Fruit fly (Drosophila melanogaster) whole organism, embryonic: ENCODE data around the gene CG1738.
A peak's percentile ranks its signal among the peaks of the same experiment; 100 is the strongest.

Experiments
- CG8765 ChIP-seq: fragments of 200-800 bp; sonication (Bioruptor generic); IDR thresholded peaks from 2 replicates; pipeline ENCODE4 v1.3.6; 2022; ENCODE audit warnings: missing biosample characterization, missing genetic modification characterization
- Rfx ChIP-seq: fragments of 200-800 bp; sonication (Bioruptor generic); IDR thresholded peaks from 2 replicates; pipeline ENCODE4 v1.3.6; 2022; ENCODE audit warnings: missing biosample characterization, missing genetic modification characterization
- Sin3A ChIP-seq: fragments of >200 bp; optimal IDR thresholded peaks from 2 replicates; lab custom pipeline; 2018
- chif ChIP-seq, 2 experiments: fragments of 200-800 bp; sonication (Bioruptor generic); optimal IDR thresholded peaks; 3 replicates each; lab custom pipeline; 2016; ENCODE audit warnings: missing biosample characterization in 2 of 2, missing genetic modification characterization in 2 of 2
- ken ChIP-seq: fragments of 200-800 bp; sonication (Bioruptor generic); IDR thresholded peaks from 3 replicates; pipeline ENCODE4 v1.3.6; 2022; ENCODE audit warnings: missing biosample characterization, missing genetic modification characterization
- oc ChIP-seq: fragments of 200-800 bp; sonication (Bioruptor generic); optimal IDR thresholded peaks from 2 replicates; lab custom pipeline; 2018; ENCODE audit warnings: missing biosample characterization, mild to moderate bottlenecking, missing genetic modification characterization, moderate library complexity
- pan ChIP-seq, 4 experiments: fragments of >200 bp in 3 of 4; fragments of 200-800 bp in 1 of 4; sonication (Bioruptor generic) in 1 of 4; optimal IDR thresholded peaks in 3 of 4; IDR thresholded peaks in 1 of 4; 2 replicates each; pipeline versions ENCODE4 v1.3.6 to Lab custom; 2017 to 2022; ENCODE audit warnings: missing biosample characterization in 2 of 4, missing genetic modification characterization in 2 of 4, mixed read lengths in 1 of 4
- tna ChIP-seq: fragments of 200-800 bp; sonication (Bioruptor generic); IDR thresholded peaks from 2 replicates; pipeline ENCODE4 v1.3.6; 2022; ENCODE audit warnings: missing biosample characterization, missing genetic modification characterization; ENCODE audit not compliant: partially characterized antibody

DNA sequence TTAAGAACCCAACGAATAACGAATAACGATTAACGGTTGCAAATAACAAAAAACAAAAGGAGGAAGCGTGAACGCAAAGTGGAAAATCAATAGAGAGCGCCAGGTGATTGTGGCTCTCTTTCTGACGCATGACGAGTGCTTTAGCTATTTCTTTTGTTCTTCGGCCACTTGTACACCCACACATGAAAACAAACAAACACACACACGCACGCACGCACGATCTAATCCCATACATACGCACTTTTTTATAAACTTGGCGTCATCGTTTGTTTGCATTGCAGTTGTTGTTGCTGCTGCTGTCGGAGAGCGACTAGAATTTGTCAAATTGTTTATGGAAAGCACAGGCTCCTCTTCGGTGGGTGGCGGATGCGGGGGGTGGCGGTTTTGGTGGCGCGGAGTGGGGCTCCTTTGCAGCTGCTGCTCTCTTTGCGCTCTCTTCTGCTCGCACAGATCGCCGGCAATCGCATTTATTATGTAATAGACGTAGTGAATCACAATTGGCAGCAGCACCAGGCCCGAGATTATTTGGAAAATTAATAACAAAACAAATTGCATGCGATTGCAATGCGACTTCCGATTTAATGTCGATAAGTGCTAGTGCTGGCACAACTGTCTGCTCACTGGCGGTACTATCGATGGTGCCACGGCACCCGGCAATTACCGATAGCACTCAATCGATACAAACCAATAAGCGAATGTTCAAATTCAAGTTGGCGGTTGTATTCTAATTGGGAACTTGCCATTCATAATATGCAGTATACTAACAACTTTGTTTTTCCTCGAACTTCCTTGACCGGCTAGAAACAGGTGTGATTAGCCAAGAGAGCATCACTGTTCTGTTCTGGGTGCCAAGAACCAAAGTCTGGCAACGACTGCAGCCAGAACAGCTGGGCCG lies 9.6 kb upstream of the CG1738 start:
- TF ChIP-seq tna (GFP tag; lab: Robert Waterston, UW): peak; percentile 82
- no peak for TF ChIP-seq pan (optimal IDR thresholded peaks at IDR 0.05; lab: Kevin White, UChicago)
- TF ChIP-seq pan (GFP tag; optimal IDR thresholded peaks at IDR 0.05 in 1 of 2, IDR thresholded peaks at IDR 0.05 in 1 of 2): no peak
- peak; percentile 13 for TF ChIP-seq oc (tag; lab: Kevin White, UChicago)
- peak; percentile 93 for TF ChIP-seq Sin3A (lab: Kevin White, UChicago)
- TF ChIP-seq ken (GFP tag; lab: Robert Waterston, UW): no peak
- peak in 1 of 2 experiments; percentile 31 for TF ChIP-seq chif (GFP tag; optimal IDR thresholded peaks at IDR 0.05; lab: Kevin White, UChicago)
- no peak for TF ChIP-seq CG8765 (GFP tag; lab: Robert Waterston, UW)
- peak; percentile 68 for TF ChIP-seq Rfx (GFP tag; lab: Robert Waterston, UW)
